Worm (Caenorhabditis elegans) whole organism, L3 larva: ENCODE data around the gene srv-19.

ENCODE experiments used
- ceh-82 ChIP-seq: fragments of 150-350 bp; optimal IDR thresholded peaks from 2 replicates; lab custom pipeline; 2014; ENCODE audit warnings: missing biosample characterization, missing genetic modification characterization
- ceh-9 ChIP-seq: sonication (generic microtip); optimal IDR thresholded peaks from 2 replicates; lab custom pipeline; 2018; ENCODE audit warnings: missing biosample characterization, missing genetic modification characterization
- daf-12 ChIP-seq: fragments of 150-350 bp; optimal IDR thresholded peaks from 2 replicates; lab custom pipeline; 2014; ENCODE audit warnings: missing biosample characterization, missing genetic modification reagents, missing genetic modification characterization
- egl-27 ChIP-seq: sonication (generic microtip); optimal IDR thresholded peaks from 4 replicates; lab custom pipeline; 2017; ENCODE audit warnings: missing biosample characterization, missing genetic modification reagents, missing genetic modification characterization
- lin-39 ChIP-seq: fragments of 150-350 bp; optimal IDR thresholded peaks from 2 replicates; lab custom pipeline; 2018; ENCODE audit warnings: missing biosample characterization, missing genetic modification reagents, missing genetic modification characterization
- nhr-12 ChIP-seq: fragments of 150-350 bp; optimal IDR thresholded peaks from 2 replicates; lab custom pipeline; 2014; ENCODE audit warnings: missing biosample characterization, missing genetic modification characterization
- nhr-23 ChIP-seq: fragments of 150-350 bp; optimal IDR thresholded peaks from 2 replicates; lab custom pipeline; 2014; ENCODE audit warnings: missing biosample characterization, missing genetic modification reagents, missing genetic modification characterization
- nhr-237 ChIP-seq: fragments of 150-350 bp; optimal IDR thresholded peaks from 2 replicates; lab custom pipeline; 2014; ENCODE audit warnings: missing biosample characterization, missing genetic modification characterization
- nhr-28 ChIP-seq: fragments of 150-350 bp; optimal IDR thresholded peaks from 2 replicates; lab custom pipeline; 2014; ENCODE audit warnings: missing biosample characterization, missing genetic modification characterization
- pha-4 ChIP-seq: fragments of 150-350 bp; optimal IDR thresholded peaks from 2 replicates; lab custom pipeline; 2014; ENCODE audit warnings: missing biosample characterization, missing genetic modification reagents, missing genetic modification characterization
- pqm-1 ChIP-seq: fragments of 150-350 bp; optimal IDR thresholded peaks from 2 replicates; lab custom pipeline; 2017; ENCODE audit warnings: missing biosample characterization, missing genetic modification characterization, inconsistent platforms
- skn-1 ChIP-seq: fragments of 150-350 bp; optimal IDR thresholded peaks from 2 replicates; lab custom pipeline; 2014; ENCODE audit warnings: missing biosample characterization, missing genetic modification characterization
- unc-62 ChIP-seq: fragments of 150-350 bp; sonication (generic microtip); optimal IDR thresholded peaks from 4 replicates; lab custom pipeline; 2014; ENCODE audit warnings: missing biosample characterization, missing genetic modification reagents, missing genetic modification characterization
- ztf-11 ChIP-seq: fragments of 150-350 bp; optimal IDR thresholded peaks from 2 replicates; lab custom pipeline; 2014; ENCODE audit warnings: missing biosample characterization, missing genetic modification characterization

ce11 chrIV:5865818-5866217, 7.9 kb downstream of the srv-19 start, which contains the start of gene spe-27:
- TF ChIP-seq pha-4 = no peak
- no peak for TF ChIP-seq unc-62 (GFP tag; lab: Kevin White, UChicago)
- TF ChIP-seq nhr-23 = no peak
- no peak for TF ChIP-seq nhr-12 (tag; lab: Kevin White, UChicago)
- TF ChIP-seq pqm-1 = no peak
- no peak for TF ChIP-seq skn-1 (tag; lab: Kevin White, UChicago)
- TF ChIP-seq nhr-237 (tag; lab: Kevin White, UChicago) = no peak
- no peak for TF ChIP-seq lin-39 (tag; lab: Kevin White, UChicago)
- TF ChIP-seq daf-12 = no peak
- TF ChIP-seq ceh-9 (tag; lab: Kevin White, UChicago) = no peak
- TF ChIP-seq egl-27 = no peak
- TF ChIP-seq nhr-28 = no peak
- TF ChIP-seq ztf-11 (tag; lab: Kevin White, UChicago) = no peak
- no peak for TF ChIP-seq ceh-82 (tag; lab: Kevin White, UChicago)
